Fruit fly (Drosophila melanogaster) whole organism, embryonic: ENCODE results near the gene CG8117.

Source experiments
- Atf-2 ChIP-seq: fragments of 200-800 bp; sonication (Bioruptor generic); optimal IDR thresholded peaks from 2 replicates; lab custom pipeline; 2016; ENCODE audit warnings: missing biosample characterization, missing genetic modification characterization
- CG10209 ChIP-seq: fragments of 200-800 bp; sonication (Bioruptor generic); optimal IDR thresholded peaks from 3 replicates; lab custom pipeline; 2017; ENCODE audit warnings: missing biosample characterization, mild to moderate bottlenecking, missing genetic modification characterization, missing genetic modification reagents
- CG10462 ChIP-seq: fragments of 200-800 bp; sonication (Bioruptor generic); optimal IDR thresholded peaks from 2 replicates; lab custom pipeline; 2016; ENCODE audit warnings: missing biosample characterization, missing genetic modification characterization
- CG10979 ChIP-seq: fragments of 200-800 bp; sonication (Bioruptor generic); optimal IDR thresholded peaks from 2 replicates; lab custom pipeline; 2018; ENCODE audit warnings: missing biosample characterization, mild to moderate bottlenecking, missing genetic modification characterization, moderate library complexity
- CG11093 ChIP-seq: fragments of 200-800 bp; sonication (Bioruptor generic); IDR thresholded peaks from 3 replicates; pipeline ENCODE4 v1.3.6; 2022; ENCODE audit warnings: missing biosample characterization, missing genetic modification characterization
- CG11247 ChIP-seq: fragments of 200-800 bp; sonication (Bioruptor generic); IDR thresholded peaks from 2 replicates; pipeline ENCODE4 v1.3.6; 2022; ENCODE audit warnings: missing biosample characterization, missing genetic modification characterization
- CG12155 ChIP-seq: fragments of 200-800 bp; sonication (Bioruptor generic); optimal IDR thresholded peaks from 3 replicates; lab custom pipeline; 2016; ENCODE audit warnings: missing biosample characterization, missing genetic modification characterization
- CG12236 ChIP-seq: fragments of 200-800 bp; sonication (Bioruptor generic); optimal IDR thresholded peaks from 2 replicates; lab custom pipeline; 2016; ENCODE audit warnings: missing biosample characterization, missing genetic modification characterization
- CG12769 ChIP-seq: fragments of 200-800 bp; sonication (Bioruptor generic); optimal IDR thresholded peaks from 2 replicates; lab custom pipeline; 2019; ENCODE audit warnings: missing biosample characterization, mild to moderate bottlenecking, missing genetic modification characterization, moderate library complexity
- CG14050 ChIP-seq: fragments of 200-800 bp; sonication (Bioruptor generic); IDR thresholded peaks from 3 replicates; pipeline ENCODE4 v1.3.6; 2022; ENCODE audit warnings: missing biosample characterization, missing genetic modification characterization
- CG18011 ChIP-seq: fragments of 200-800 bp; sonication (Bioruptor generic); optimal IDR thresholded peaks from 2 replicates; lab custom pipeline; 2017; ENCODE audit warnings: missing biosample characterization, missing genetic modification characterization, mild to moderate bottlenecking, moderate library complexity, missing genotype
- CG4360 ChIP-seq: fragments of 200-800 bp; sonication (Bioruptor generic); IDR thresholded peaks from 2 replicates; pipeline ENCODE4 v1.3.6; 2022; ENCODE audit warnings: missing biosample characterization, missing genetic modification characterization
- CG43689 ChIP-seq: fragments of 200-800 bp; sonication (Bioruptor generic); IDR thresholded peaks from 2 replicates; pipeline ENCODE4 v1.3.6; 2022; ENCODE audit warnings: missing biosample characterization, missing genetic modification characterization
- CG5953 ChIP-seq: fragments of 200-800 bp; sonication (Bioruptor generic); IDR thresholded peaks from 2 replicates; pipeline ENCODE4 v1.3.6; 2022; ENCODE audit warnings: missing biosample characterization, missing genetic modification characterization
- CG7786 ChIP-seq: fragments of 200-800 bp; sonication (Bioruptor generic); optimal IDR thresholded peaks from 2 replicates; lab custom pipeline; 2016; ENCODE audit warnings: missing biosample characterization, missing genetic modification characterization
- CG8089 ChIP-seq: fragments of 200-800 bp; sonication (Bioruptor generic); optimal IDR thresholded peaks from 3 replicates; lab custom pipeline; 2016; ENCODE audit warnings: missing biosample characterization, missing genetic modification characterization
- CG8290 ChIP-seq, 3 experiments: fragments of 200-800 bp; sonication (Bioruptor generic); optimal IDR thresholded peaks; 2 replicates each; lab custom pipeline; 2016 to 2019; ENCODE audit warnings: missing biosample characterization in 3 of 3, missing genetic modification characterization in 3 of 3, mild to moderate bottlenecking in 2 of 3, moderate library complexity in 1 of 3
- CoRest ChIP-seq: fragments of 200-800 bp; sonication (Bioruptor generic); optimal IDR thresholded peaks from 3 replicates; lab custom pipeline; 2018; ENCODE audit warnings: missing biosample characterization, mild to moderate bottlenecking, missing genetic modification characterization, moderate library complexity
- Dip3 ChIP-seq: fragments of 200-800 bp; sonication (Bioruptor generic); optimal IDR thresholded peaks from 3 replicates; lab custom pipeline; 2016; ENCODE audit warnings: missing biosample characterization, missing genetic modification characterization
- Doc3 ChIP-seq: fragments of 200-800 bp; sonication (Bioruptor generic); IDR thresholded peaks from 3 replicates; pipeline ENCODE4 v1.3.6; 2022; ENCODE audit warnings: missing biosample characterization, missing genetic modification characterization; ENCODE audit not compliant: partially characterized antibody
- HLH3B ChIP-seq: fragments of 200-800 bp; sonication (Bioruptor generic); IDR thresholded peaks from 2 replicates; pipeline ENCODE4 v1.3.6; 2022; ENCODE audit warnings: missing biosample characterization, missing genetic modification characterization
- Hey ChIP-seq: fragments of 200-800 bp; sonication (Bioruptor generic); optimal IDR thresholded peaks from 3 replicates; lab custom pipeline; 2018; ENCODE audit warnings: missing biosample characterization, mild to moderate bottlenecking, missing genetic modification characterization
- Hsf ChIP-seq: fragments of 200-800 bp; sonication (Bioruptor generic); optimal IDR thresholded peaks from 3 replicates; lab custom pipeline; 2016; ENCODE audit warnings: missing biosample characterization, missing genetic modification characterization
- MBD-R2 ChIP-seq: fragments of 200-800 bp; sonication (Bioruptor generic); IDR thresholded peaks from 2 replicates; pipeline ENCODE4 v1.3.6; 2022; ENCODE audit warnings: missing biosample characterization, missing genetic modification characterization
- MTF-1 ChIP-seq: fragments of 200-800 bp; sonication (Bioruptor generic); optimal IDR thresholded peaks from 2 replicates; lab custom pipeline; 2018; ENCODE audit warnings: missing biosample characterization, mild to moderate bottlenecking, missing genetic modification characterization, borderline replicate concordance
- Mrtf ChIP-seq: fragments of 200-800 bp; sonication (Bioruptor generic); IDR thresholded peaks from 3 replicates; pipeline ENCODE4 v1.3.6; 2022; ENCODE audit warnings: missing biosample characterization, missing genetic modification characterization
- NfI ChIP-seq: fragments of 200-800 bp; sonication (Bioruptor generic); optimal IDR thresholded peaks from 3 replicates; lab custom pipeline; 2018; ENCODE audit warnings: missing biosample characterization, mild to moderate bottlenecking, missing genetic modification characterization, moderate library complexity
- Poxn ChIP-seq: fragments of 200-800 bp; sonication (Bioruptor generic); IDR thresholded peaks from 2 replicates; pipeline ENCODE4 v1.3.6; 2022; ENCODE audit warnings: missing biosample characterization, missing genetic modification characterization
- Side ChIP-seq: fragments of 200-800 bp; sonication (Bioruptor generic); optimal IDR thresholded peaks from 2 replicates; lab custom pipeline; 2016; ENCODE audit warnings: missing biosample characterization, missing genetic modification characterization
- Sox100B ChIP-seq: fragments of 200-800 bp; sonication (Bioruptor generic); optimal IDR thresholded peaks from 3 replicates; lab custom pipeline; 2018; ENCODE audit warnings: missing biosample characterization, mild to moderate bottlenecking, missing genetic modification characterization
- Tbp ChIP-seq: fragments of >200 bp; optimal IDR thresholded peaks from 2 replicates; lab custom pipeline; 2018; ENCODE audit warnings: missing biosample characterization, missing genetic modification characterization
- ab ChIP-seq: fragments of 200-800 bp; sonication (Bioruptor generic); optimal IDR thresholded peaks from 2 replicates; lab custom pipeline; 2016; ENCODE audit warnings: missing biosample characterization, missing genetic modification characterization
- al ChIP-seq: fragments of 200-800 bp; sonication (Bioruptor generic); IDR thresholded peaks from 2 replicates; pipeline ENCODE4 v1.3.6; 2022; ENCODE audit warnings: missing biosample characterization, missing genetic modification characterization
- chinmo ChIP-seq: fragments of 200-800 bp; sonication (Bioruptor generic); IDR thresholded peaks from 4 replicates; pipeline ENCODE4 v1.3.6; 2022; ENCODE audit warnings: missing biosample characterization, missing genetic modification characterization; ENCODE audit not compliant: partially characterized antibody
- fru ChIP-seq: fragments of >200 bp; optimal IDR thresholded peaks from 2 replicates; lab custom pipeline; 2017
- grn ChIP-seq: fragments of 200-800 bp; sonication (Bioruptor generic); optimal IDR thresholded peaks from 3 replicates; lab custom pipeline; 2017; ENCODE audit warnings: missing biosample characterization, missing genetic modification characterization
- kah ChIP-seq: fragments of 200-800 bp; sonication (Bioruptor generic); optimal IDR thresholded peaks from 2 replicates; lab custom pipeline; 2018; ENCODE audit warnings: missing biosample characterization, mild to moderate bottlenecking, missing genetic modification characterization
- kni ChIP-seq: fragments of 200-800 bp; sonication (Bioruptor generic); optimal IDR thresholded peaks from 3 replicates; lab custom pipeline; 2017; ENCODE audit warnings: mild to moderate bottlenecking, missing biosample characterization, missing genetic modification reagents, missing genetic modification characterization
- lbe ChIP-seq: fragments of 200-800 bp; sonication (Bioruptor generic); optimal IDR thresholded peaks from 2 replicates; lab custom pipeline; 2016; ENCODE audit warnings: missing biosample characterization, mild to moderate bottlenecking, missing genetic modification characterization
- lola ChIP-seq, 3 experiments: fragments of >200 bp in 2 of 3; fragments of 200-800 bp in 1 of 3; sonication (Bioruptor generic) in 1 of 3; optimal IDR thresholded peaks; 2 replicates each; lab custom pipeline; 2017 to 2019; ENCODE audit warnings: missing biosample characterization in 3 of 3, missing genetic modification characterization in 3 of 3, mild to moderate bottlenecking in 1 of 3, moderate library complexity in 1 of 3
- pfk ChIP-seq: fragments of 200-800 bp; sonication (Bioruptor generic); optimal IDR thresholded peaks from 2 replicates; lab custom pipeline; 2018; ENCODE audit warnings: missing biosample characterization, mild to moderate bottlenecking, missing genetic modification characterization, moderate library complexity
- phol ChIP-seq: fragments of 200-800 bp; sonication (Bioruptor generic); optimal IDR thresholded peaks from 3 replicates; lab custom pipeline; 2018; ENCODE audit warnings: missing biosample characterization, mild to moderate bottlenecking, missing genetic modification characterization, moderate library complexity
- pnt ChIP-seq: fragments of 200-800 bp; sonication (Bioruptor generic); optimal IDR thresholded peaks from 3 replicates; lab custom pipeline; 2016; ENCODE audit warnings: missing biosample characterization, missing genetic modification characterization
- slbo ChIP-seq: fragments of 200-800 bp; sonication (Bioruptor generic); IDR thresholded peaks from 2 replicates; pipeline ENCODE4 v1.3.6; 2022; ENCODE audit warnings: missing biosample characterization, missing genetic modification characterization
- ssp ChIP-seq: fragments of 200-800 bp; sonication (Bioruptor generic); IDR thresholded peaks from 2 replicates; pipeline ENCODE4 v1.3.6; 2022; ENCODE audit warnings: missing biosample characterization, missing genetic modification characterization
- sug ChIP-seq: fragments of 200-800 bp; optimal IDR thresholded peaks from 2 replicates; lab custom pipeline; 2019; ENCODE audit warnings: missing biosample characterization, mild to moderate bottlenecking, missing genetic modification characterization, moderate library complexity
- tgo ChIP-seq: fragments of 200-800 bp; sonication (Bioruptor generic); IDR thresholded peaks from 3 replicates; pipeline ENCODE4 v1.3.6; 2022; ENCODE audit warnings: missing biosample characterization, missing genetic modification characterization
- trem ChIP-seq: fragments of 200-800 bp; optimal IDR thresholded peaks from 3 replicates; lab custom pipeline; 2019; ENCODE audit warnings: missing biosample characterization, mild to moderate bottlenecking, missing genetic modification characterization, moderate library complexity
- wdn ChIP-seq: fragments of 200-800 bp; sonication (Bioruptor generic); IDR thresholded peaks from 2 replicates; pipeline ENCODE4 v1.3.6; 2022; ENCODE audit warnings: missing biosample characterization, missing genetic modification characterization
- wek ChIP-seq: fragments of 200-800 bp; sonication (Bioruptor generic); optimal IDR thresholded peaks from 3 replicates; lab custom pipeline; 2018; ENCODE audit warnings: missing biosample characterization, mild to moderate bottlenecking, missing genetic modification characterization, moderate library complexity
- wor ChIP-seq: fragments of 200-800 bp; sonication (Bioruptor generic); IDR thresholded peaks from 2 replicates; pipeline ENCODE4 v1.3.6; 2022; ENCODE audit warnings: missing biosample characterization, missing genetic modification characterization

The CG8117 gene

DNA sequence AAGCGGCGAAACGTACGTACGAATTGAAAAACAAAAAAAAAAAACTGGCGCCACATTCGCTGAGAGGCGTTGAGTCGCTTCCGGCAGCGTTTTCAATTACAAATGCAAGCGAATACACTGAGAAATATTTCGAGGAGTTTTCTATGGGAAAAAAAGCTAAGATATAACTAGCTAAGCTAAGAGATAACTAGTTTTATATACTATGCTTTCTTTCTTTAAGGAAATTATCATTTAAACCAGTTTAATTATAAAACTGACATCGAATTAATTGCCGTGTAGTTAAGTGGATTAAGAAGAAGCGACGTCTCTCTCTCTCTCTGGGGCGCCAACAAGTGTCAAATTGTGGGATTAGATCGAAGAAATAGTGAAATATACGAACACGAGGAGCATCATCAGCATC is 28.6 kb upstream of the CG8117 start (continued):
- no peak for TF ChIP-seq CG11093 (GFP tag; lab: Robert Waterston, UW)
- TF ChIP-seq Sox100B, result peak; percentile 42
- no peak for TF ChIP-seq Side
- no peak for TF ChIP-seq al (GFP tag; lab: Robert Waterston, UW)
- no peak for TF ChIP-seq Tbp
- peak; percentile 66 for TF ChIP-seq CoRest (tag; lab: Kevin White, UChicago)
- TF ChIP-seq NfI (GFP tag; lab: Kevin White, UChicago), result no peak
- TF ChIP-seq Atf-2, result peak; percentile 20
- peak; percentile 4 for TF ChIP-seq CG10462 (GFP tag; lab: Kevin White, UChicago)
- TF ChIP-seq pnt (GFP tag; lab: Kevin White, UChicago), result no peak
- TF ChIP-seq fru (lab: Kevin White, UChicago), result no peak
- TF ChIP-seq wor (GFP tag; lab: Robert Waterston, UW), result peak; percentile 36; the same call in 1 of the 2 replicates
- peak; percentile 31 for TF ChIP-seq trem (tag; lab: Kevin White, UChicago)
- no peak for TF ChIP-seq wek (GFP tag; lab: Kevin White, UChicago)
- TF ChIP-seq MTF-1 (GFP tag; lab: Kevin White, UChicago), result peak; percentile 4
- peak; percentile 73 for TF ChIP-seq CG10979 (tag; lab: Kevin White, UChicago)
- TF ChIP-seq ssp (GFP tag; lab: Robert Waterston, UW), result no peak
- peak; percentile 44; the same call in 1 of the 2 replicates for TF ChIP-seq slbo (GFP tag; lab: Robert Waterston, UW)
- TF ChIP-seq CG14050 (GFP tag; lab: Robert Waterston, UW), result peak; percentile 30; the same call in 1 of the 3 replicates
- no peak for TF ChIP-seq lbe (GFP tag; lab: Kevin White, UChicago)
- TF ChIP-seq Dip3 (GFP tag; lab: Kevin White, UChicago), result no peak
- peak; percentile 11 for TF ChIP-seq kah
- peak; percentile 39 for TF ChIP-seq CG10209 (GFP tag; lab: Kevin White, UChicago)
- peak; percentile 49 for TF ChIP-seq Hsf (GFP tag; lab: Kevin White, UChicago)
- peak; percentile 75 for TF ChIP-seq phol (tag; lab: Kevin White, UChicago)
- no peak for TF ChIP-seq Doc3 (GFP tag; lab: Robert Waterston, UW)
- peak; percentile 30 for TF ChIP-seq CG12155 (GFP tag; lab: Kevin White, UChicago)
- TF ChIP-seq Poxn (GFP tag; lab: Robert Waterston, UW), result no peak
- no peak for TF ChIP-seq grn (GFP tag; lab: Kevin White, UChicago)
- TF ChIP-seq kni (GFP tag; lab: Kevin White, UChicago), result no peak
- TF ChIP-seq wdn (GFP tag; lab: Robert Waterston, UW), result no peak
- no peak for TF ChIP-seq CG12236
- no peak for TF ChIP-seq chinmo (GFP tag; lab: Robert Waterston, UW)
- peak; percentile 6 for TF ChIP-seq CG7786 (GFP tag; lab: Kevin White, UChicago)
- no peak for TF ChIP-seq MBD-R2 (GFP tag; lab: Robert Waterston, UW)
- no peak for TF ChIP-seq sug (tag; lab: Kevin White, UChicago)
- TF ChIP-seq Hey (tag; lab: Kevin White, UChicago), result no peak
- 0 out of 3 replicates have a peak, but pooled peaks have one; percentile 14 for TF ChIP-seq Mrtf (GFP tag; lab: Robert Waterston, UW)
- TF ChIP-seq CG4360 (GFP tag; lab: Robert Waterston, UW), result no peak
- peak; percentile 13 for TF ChIP-seq CG8290 (GFP tag; optimal IDR thresholded peaks at IDR 0.05; lab: Kevin White, UChicago)
- peak in 1 of 2 experiments; percentile 0 for TF ChIP-seq CG8290 (tag; optimal IDR thresholded peaks at IDR 0.05; lab: Kevin White, UChicago)
- peak; percentile 39; the same call in 1 of the 2 replicates for TF ChIP-seq CG11247
- TF ChIP-seq ab (GFP tag; lab: Kevin White, UChicago), result no peak
- TF ChIP-seq CG18011, result no peak
- peak; percentile 36; the same call in 1 of the 2 replicates for TF ChIP-seq CG5953 (GFP tag; lab: Robert Waterston, UW)
- no peak for TF ChIP-seq CG8089 (GFP tag; lab: Kevin White, UChicago)
- TF ChIP-seq HLH3B (GFP tag; lab: Robert Waterston, UW), result peak; percentile 66
- no peak for TF ChIP-seq pfk (GFP tag; lab: Kevin White, UChicago)
- TF ChIP-seq tgo, result peak; percentile 47; the same call in 2 of the 3 replicates
- TF ChIP-seq CG43689 (GFP tag; lab: Robert Waterston, UW), result 0 out of 2 replicates have a peak, but pooled peaks have one; percentile 35
- TF ChIP-seq lola (GFP tag; optimal IDR thresholded peaks at IDR 0.05; lab: Kevin White, UChicago), result peak in 1 of 3 experiments; percentile 47
- peak; percentile 38 for TF ChIP-seq CG12769 (tag; lab: Kevin White, UChicago)
